Fruit fly (Drosophila melanogaster) whole organism, prepupa: ENCODE data around the gene CG11694.

ENCODE experiments used
- CG10669 ChIP-seq: fragments of 200-800 bp; sonication (Bioruptor generic); optimal IDR thresholded peaks from 3 replicates; lab custom pipeline; 2018; ENCODE audit warnings: missing biosample characterization, mild to moderate bottlenecking, missing genetic modification characterization, moderate library complexity
- CG11762 ChIP-seq: fragments of 200-800 bp; sonication (Bioruptor generic); optimal IDR thresholded peaks from 3 replicates; lab custom pipeline; 2016; ENCODE audit warnings: missing biosample characterization, missing genetic modification characterization; ENCODE audit not compliant: insufficient read depth
- CG1621 ChIP-seq: fragments of 200-800 bp; sonication (Bioruptor generic); optimal IDR thresholded peaks from 3 replicates; lab custom pipeline; 2018; ENCODE audit warnings: missing biosample characterization, mild to moderate bottlenecking, missing genetic modification characterization
- CG3032 ChIP-seq: fragments of 200-800 bp; optimal IDR thresholded peaks from 2 replicates; lab custom pipeline; 2019; ENCODE audit warnings: missing biosample characterization, mild to moderate bottlenecking, missing genetic modification characterization, moderate library complexity
- CG31627 ChIP-seq: fragments of 200-800 bp; sonication (Bioruptor generic); optimal IDR thresholded peaks from 3 replicates; lab custom pipeline; 2016; ENCODE audit warnings: missing biosample characterization, missing genetic modification characterization
- CG3919 ChIP-seq: fragments of 200-800 bp; sonication (Bioruptor generic); optimal IDR thresholded peaks from 3 replicates; lab custom pipeline; 2016; ENCODE audit warnings: missing biosample characterization, missing genetic modification characterization
- CG6276 ChIP-seq: fragments of 200-800 bp; sonication (Bioruptor generic); optimal IDR thresholded peaks from 2 replicates; lab custom pipeline; 2017; ENCODE audit warnings: missing biosample characterization, mild to moderate bottlenecking, missing genetic modification characterization
- CG6854 ChIP-seq: fragments of 200-800 bp; sonication (Bioruptor generic); optimal IDR thresholded peaks from 2 replicates; lab custom pipeline; 2017; ENCODE audit warnings: missing biosample characterization, mild to moderate bottlenecking, missing genetic modification characterization
- CG8119 ChIP-seq: fragments of 200-800 bp; sonication (Bioruptor generic); IDR thresholded peaks from 3 replicates; pipeline ENCODE4 v1.3.6; 2022; ENCODE audit warnings: missing biosample characterization, missing genetic modification characterization
- CG8319 ChIP-seq: fragments of 200-800 bp; sonication (Bioruptor generic); optimal IDR thresholded peaks from 3 replicates; lab custom pipeline; 2016; ENCODE audit warnings: missing biosample characterization, missing genetic modification characterization
- Eip75B ChIP-seq: fragments of 200-800 bp; sonication (Bioruptor generic); optimal IDR thresholded peaks from 3 replicates; lab custom pipeline; 2016; ENCODE audit warnings: missing biosample characterization, missing genetic modification characterization
- Eip93F ChIP-seq: fragments of 200-800 bp; sonication (Bioruptor generic); optimal IDR thresholded peaks from 2 replicates; lab custom pipeline; 2016; ENCODE audit warnings: missing biosample characterization, mild to moderate bottlenecking, missing genetic modification characterization
- Hr38 ChIP-seq: sonication (Bioruptor generic); optimal IDR thresholded peaks from 2 replicates; lab custom pipeline; 2016; ENCODE audit warnings: missing biosample characterization, missing genetic modification characterization
- Hr4 ChIP-seq: fragments of 200-800 bp; sonication (Bioruptor generic); optimal IDR thresholded peaks from 3 replicates; lab custom pipeline; 2016; ENCODE audit warnings: missing biosample characterization, missing genetic modification characterization
- Met ChIP-seq: fragments of 200-800 bp; sonication (Bioruptor generic); optimal IDR thresholded peaks from 3 replicates; lab custom pipeline; 2016; ENCODE audit warnings: missing biosample characterization, missing genetic modification characterization
- OdsH ChIP-seq: fragments of 200-800 bp; sonication (Bioruptor generic); optimal IDR thresholded peaks from 3 replicates; lab custom pipeline; 2016; ENCODE audit warnings: missing biosample characterization, missing genetic modification characterization
- Sox15 ChIP-seq: fragments of 200-800 bp; sonication (Bioruptor generic); optimal IDR thresholded peaks from 3 replicates; lab custom pipeline; 2016; ENCODE audit warnings: missing biosample characterization, missing genetic modification characterization
- achi ChIP-seq: fragments of 200-800 bp; sonication (Bioruptor generic); optimal IDR thresholded peaks from 3 replicates; lab custom pipeline; 2016; ENCODE audit warnings: missing biosample characterization, missing genetic modification characterization
- cyc ChIP-seq: fragments of 200-800 bp; sonication (Bioruptor generic); optimal IDR thresholded peaks from 3 replicates; lab custom pipeline; 2016; ENCODE audit warnings: missing biosample characterization, missing genetic modification characterization
- dsx ChIP-seq: fragments of 200-800 bp; optimal IDR thresholded peaks from 3 replicates; lab custom pipeline; 2019; ENCODE audit warnings: missing biosample characterization, mild to moderate bottlenecking, missing genetic modification characterization, moderate library complexity; ENCODE audit not compliant: poor library complexity, severe bottlenecking
- eg ChIP-seq: fragments of 200-800 bp; sonication (Bioruptor generic); IDR thresholded peaks from 3 replicates; pipeline ENCODE4 v1.3.6; 2022; ENCODE audit warnings: missing biosample characterization, missing genetic modification characterization
- esn ChIP-seq: fragments of 200-800 bp; sonication (Bioruptor generic); optimal IDR thresholded peaks from 2 replicates; lab custom pipeline; 2016; ENCODE audit warnings: missing biosample characterization, mild to moderate bottlenecking, missing genetic modification characterization, moderate library complexity
- fd59A ChIP-seq: fragments of 200-800 bp; sonication (Bioruptor generic); optimal IDR thresholded peaks from 2 replicates; lab custom pipeline; 2017; ENCODE audit warnings: missing biosample characterization, mild to moderate bottlenecking, missing genetic modification characterization, missing genetic modification reagents
- fd85E ChIP-seq: fragments of 200-800 bp; sonication (Bioruptor generic); optimal IDR thresholded peaks from 3 replicates; lab custom pipeline; 2016; ENCODE audit warnings: missing biosample characterization, missing genetic modification characterization
- salr ChIP-seq, 2 experiments: fragments of 200-800 bp; sonication (Bioruptor generic); optimal IDR thresholded peaks; 3 replicates each; lab custom pipeline; 2016 to 2018; ENCODE audit warnings: missing biosample characterization in 2 of 2, missing genetic modification characterization in 2 of 2, mild to moderate bottlenecking in 1 of 2
- svp ChIP-seq: fragments of 200-800 bp; sonication (Bioruptor generic); peaks from one replicate; lab custom pipeline; 2016; ENCODE audit warnings: missing biosample characterization, missing genetic modification characterization
- vri ChIP-seq: fragments of 200-800 bp; sonication (Bioruptor generic); optimal IDR thresholded peaks from 3 replicates; lab custom pipeline; 2016; ENCODE audit warnings: missing biosample characterization, mild to moderate bottlenecking, missing genetic modification characterization

CG11694 gene

dm6 chr3R:8264302-8265080, 47.4 kb downstream of the CG11694 start, which contains the start of the genes RPA1 and Mcm2 (continued):
- TF ChIP-seq CG3919 (GFP tag; lab: Kevin White, UChicago), result peak; percentile 83
- peak; percentile 80 for TF ChIP-seq eg
- peak; percentile 57 to 79 for TF ChIP-seq salr (GFP tag; optimal IDR thresholded peaks at IDR 0.05; lab: Kevin White, UChicago)
- TF ChIP-seq CG3032, result peak; percentile 84
- peak; percentile 80 for TF ChIP-seq achi (GFP tag; lab: Kevin White, UChicago)
- TF ChIP-seq Eip75B (GFP tag; lab: Kevin White, UChicago), result peak; percentile 74
- TF ChIP-seq OdsH (GFP tag; lab: Kevin White, UChicago), result peak; percentile 86
- peak; percentile 57 for TF ChIP-seq fd59A
- no peak for TF ChIP-seq fd85E (GFP tag; lab: Kevin White, UChicago)
- peak; percentile 66; the same call in 2 of the 3 replicates for TF ChIP-seq CG8119 (GFP tag; lab: Robert Waterston, UW)
- peak; percentile 63 for TF ChIP-seq dsx (GFP tag; lab: Kevin White, UChicago)
- TF ChIP-seq CG8319 (GFP tag; lab: Kevin White, UChicago), result peak; percentile 71
- TF ChIP-seq CG6276, result no peak
- TF ChIP-seq vri (GFP tag; lab: Kevin White, UChicago), result no peak
- TF ChIP-seq, all 60 proteins: peak for 49

DNA sequence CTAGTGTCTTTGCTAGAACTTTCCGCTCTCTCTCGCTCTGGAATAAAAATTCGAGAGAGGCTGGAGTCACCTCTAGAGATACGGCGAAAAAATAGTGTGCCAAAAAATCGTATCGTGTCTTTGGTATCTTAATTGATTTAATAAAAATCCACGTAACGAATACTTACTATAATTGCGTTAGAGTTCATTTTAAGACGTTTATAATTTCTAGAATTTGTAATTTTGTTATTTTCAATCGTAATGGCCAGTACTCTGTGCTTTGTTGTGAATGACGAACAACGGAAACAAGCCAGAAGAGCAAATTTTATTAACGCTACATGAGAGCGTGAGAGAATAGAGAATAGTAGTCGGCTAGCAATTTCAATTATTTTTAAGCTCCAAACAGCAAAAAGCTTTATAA, 50.3 kb downstream of the CG11694 start:
- TF ChIP-seq CG11762 (GFP tag; lab: Kevin White, UChicago), result no peak
- no peak for TF ChIP-seq fd59A
- no peak for TF ChIP-seq CG8119 (GFP tag; lab: Robert Waterston, UW)
- TF ChIP-seq CG31627 (GFP tag; lab: Kevin White, UChicago), result no peak
- TF ChIP-seq CG10669 (GFP tag; lab: Kevin White, UChicago), result no peak
- no peak for TF ChIP-seq OdsH (GFP tag; lab: Kevin White, UChicago)
- TF ChIP-seq Hr38, result no peak
- TF ChIP-seq eg, result no peak
- TF ChIP-seq CG6854, result no peak
- no peak for TF ChIP-seq svp
- TF ChIP-seq Eip93F (GFP tag; lab: Kevin White, UChicago), result no peak
- no peak for TF ChIP-seq esn
- TF ChIP-seq Met (GFP tag; lab: Kevin White, UChicago), result no peak
- TF ChIP-seq Hr4, result no peak
- TF ChIP-seq CG3032, result no peak
- TF ChIP-seq cyc (GFP tag; lab: Kevin White, UChicago), result no peak
- TF ChIP-seq Sox15 (GFP tag; lab: Kevin White, UChicago), result no peak
- TF ChIP-seq CG1621 (tag; lab: Kevin White, UChicago), result no peak
